Worm (Caenorhabditis elegans) whole organism, L4 larva: ENCODE measurements around the gene C25F9.6.

ENCODE experiments used
- ama-1 ChIP-seq: fragments of 150-350 bp; optimal IDR thresholded peaks from 2 replicates; lab custom pipeline; 2014; ENCODE audit warnings: inconsistent platforms, mixed read lengths
- nhr-11 ChIP-seq: fragments of 150-350 bp; optimal IDR thresholded peaks from 2 replicates; lab custom pipeline; 2014; ENCODE audit warnings: missing biosample characterization, missing genetic modification characterization

DNA sequence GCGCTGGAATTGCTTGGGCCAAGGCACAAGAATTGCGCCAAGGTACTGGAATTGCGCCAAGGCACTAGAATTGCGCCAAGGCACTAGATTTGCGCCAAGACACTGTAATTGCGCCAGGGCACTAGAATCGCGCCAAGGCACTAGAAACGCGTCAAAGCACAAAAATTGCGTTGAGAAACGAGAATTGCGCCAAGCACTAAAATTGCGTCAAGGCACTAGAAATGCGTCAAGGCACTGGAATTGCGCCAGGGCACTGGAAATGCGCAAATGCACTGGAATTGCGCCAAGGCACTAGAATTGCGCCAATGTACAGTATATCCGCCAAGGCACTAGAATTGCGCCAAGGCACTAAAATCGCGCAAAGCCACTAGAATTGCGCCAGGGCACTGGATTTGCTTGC lies 33.3 kb downstream of the C25F9.6 start:
- no peak for TF ChIP-seq ama-1 (lab: Kevin White, UChicago)
- TF ChIP-seq nhr-11 (tag; lab: Kevin White, UChicago) = no peak
